Worm (Caenorhabditis elegans) whole organism, young adult: Measurements from ENCODE around the gene srh-44.

Experiments
- B0019.2 ChIP-seq: fragments of 200-800 bp; sonication (Bioruptor generic); conservative IDR thresholded peaks from 2 replicates; pipeline ENCODE4 v1.3.6; 2022; ENCODE audit warnings: missing genetic modification reagents, missing genetic modification characterization, missing compliant biosample characterization
- ama-1 ChIP-seq, 3 experiments: fragments of 150-350 bp in 1 of 3; sonication (generic microtip) in 2 of 3; optimal IDR thresholded peaks; 2 replicates each; lab custom pipeline; 2014 to 2018; ENCODE audit warnings: missing biosample characterization in 2 of 3, missing genetic modification characterization in 2 of 3, missing genetic modification reagents in 2 of 3
- bed-1 ChIP-seq: fragments of 200-800 bp; sonication (Bioruptor generic); IDR thresholded peaks from 2 replicates; pipeline ENCODE4 v1.3.6; 2022; ENCODE audit warnings: missing genetic modification reagents, missing genetic modification characterization, missing compliant biosample characterization
- ets-4 ChIP-seq: fragments of 200-800 bp; sonication (Bioruptor generic); optimal IDR thresholded peaks from 2 replicates; lab custom pipeline; 2018; ENCODE audit warnings: mild to moderate bottlenecking, missing genetic modification characterization, missing compliant biosample characterization
- him-1 ChIP-seq: sonication (generic microtip); optimal IDR thresholded peaks from 2 replicates; lab custom pipeline; 2016; ENCODE audit warnings: missing genotype, missing genetic modification reagents, missing genetic modification characterization, missing compliant biosample characterization
- lag-1 ChIP-seq: fragments of 200-800 bp; sonication (Bioruptor generic); IDR thresholded peaks from 2 replicates; pipeline ENCODE4 v1.3.6; 2022; ENCODE audit warnings: missing genetic modification reagents, missing genetic modification characterization, missing compliant biosample characterization
- lsl-1 ChIP-seq: fragments of 200-800 bp; sonication (Bioruptor generic); optimal IDR thresholded peaks from 2 replicates; lab custom pipeline; 2018; ENCODE audit warnings: mild to moderate bottlenecking, missing genetic modification characterization, moderate library complexity, missing compliant biosample characterization
- madf-8 ChIP-seq: fragments of 200-800 bp; sonication (Bioruptor generic); conservative IDR thresholded peaks from 2 replicates; pipeline ENCODE4 v1.3.6; 2022; ENCODE audit warnings: missing genetic modification reagents, missing genetic modification characterization, missing compliant biosample characterization
- nfyb-1 ChIP-seq: fragments of 200-800 bp; sonication (Bioruptor generic); IDR thresholded peaks from 2 replicates; pipeline ENCODE4 v1.3.6; 2022; ENCODE audit warnings: missing genetic modification reagents, missing genetic modification characterization, missing compliant biosample characterization

- TF ChIP-seq him-1 (no peak), nfyb-1 (GFP tag; lab: Robert Waterston, UW) (no peak), lsl-1 (GFP tag; lab: Kevin White, UChicago) (no peak), madf-8 (GFP tag; lab: Robert Waterston, UW) (no peak), bed-1 (no peak), ama-1 (optimal IDR thresholded peaks at IDR 0.05; lab: Kevin White, UChicago) (no peak), ama-1 (GFP tag; optimal IDR thresholded peaks at IDR 0.05; lab: Kevin White, UChicago) (no peak), ets-4 (GFP tag; lab: Kevin White, UChicago) (no peak), lag-1 (GFP tag; lab: Robert Waterston, UW) (no peak), B0019.2 (no peak)
These were observed 52.3 kb downstream of the srh-44 start, which contains the start of gene F54D5.5 for ce11 chrII:11566970-11567711.
